Worm (Caenorhabditis elegans) whole organism, L4 larva: ENCODE results near the gene ttr-40.

ENCODE experiments used
- D1046.2 ChIP-seq: fragments of 200-800 bp; sonication (Bioruptor generic); IDR thresholded peaks from 2 replicates; pipeline ENCODE4 v1.3.6; 2022; ENCODE audit warnings: missing genetic modification characterization, missing compliant biosample characterization
- T20F7.1 ChIP-seq: fragments of 200-800 bp; sonication (Bioruptor generic); optimal IDR thresholded peaks from 2 replicates; lab custom pipeline; 2018; ENCODE audit warnings: mild to moderate bottlenecking, missing genetic modification characterization, missing compliant biosample characterization
- Y48G9A.11 ChIP-seq: fragments of 200-800 bp; sonication (Bioruptor generic); IDR thresholded peaks from 2 replicates; pipeline ENCODE4 v1.3.6; 2022; ENCODE audit warnings: missing genetic modification reagents, missing genetic modification characterization, missing compliant biosample characterization
- Y5F2A.4 ChIP-seq: fragments of 200-800 bp; sonication (Bioruptor generic); optimal IDR thresholded peaks from 2 replicates; lab custom pipeline; 2018; ENCODE audit warnings: mild to moderate bottlenecking, missing genetic modification characterization, missing compliant biosample characterization
- aha-1 ChIP-seq: fragments of 150-350 bp; peaks from one replicate; lab custom pipeline; 2014; ENCODE audit warnings: missing biosample characterization, missing genetic modification characterization
- arid-1 ChIP-seq: fragments of 200-800 bp; sonication (Bioruptor generic); conservative IDR thresholded peaks from 2 replicates; pipeline ENCODE4 v1.3.6; 2022; ENCODE audit warnings: missing genetic modification reagents, missing genetic modification characterization, missing compliant biosample characterization
- attf-4 ChIP-seq: sonication (generic microtip); optimal IDR thresholded peaks from 3 replicates; lab custom pipeline; 2017; ENCODE audit warnings: missing biosample characterization, missing genetic modification characterization
- ceh-28 ChIP-seq: fragments of 150-350 bp; optimal IDR thresholded peaks from 2 replicates; lab custom pipeline; 2014; ENCODE audit warnings: missing biosample characterization, missing genetic modification reagents, missing genetic modification characterization
- ceh-32 ChIP-seq: sonication (generic microtip); optimal IDR thresholded peaks from 2 replicates; lab custom pipeline; 2016; ENCODE audit warnings: mild to moderate bottlenecking, missing genetic modification characterization, missing compliant biosample characterization; ENCODE audit not compliant: poor library complexity
- cey-2 ChIP-seq: sonication (generic microtip); optimal IDR thresholded peaks from 3 replicates; lab custom pipeline; 2017; ENCODE audit warnings: missing genetic modification characterization, mild to moderate bottlenecking, missing compliant biosample characterization, antibody characterized with exemption, borderline replicate concordance; ENCODE audit not compliant: insufficient read depth
- daf-16 ChIP-seq, 3 experiments: sonication (generic microtip); optimal IDR thresholded peaks; 2 replicates each; lab custom pipeline; 2016 to 2017; ENCODE audit warnings: missing genetic modification characterization in 3 of 3, missing genetic modification reagents in 3 of 3, mild to moderate bottlenecking in 2 of 3, missing compliant biosample characterization in 2 of 3, missing biosample characterization in 1 of 3, moderate library complexity in 1 of 3
- daf-8 ChIP-seq: fragments of 200-800 bp; sonication (Bioruptor generic); IDR thresholded peaks from 2 replicates; pipeline ENCODE4 v1.3.6; 2022; ENCODE audit warnings: missing genetic modification characterization, missing compliant biosample characterization
- dmd-6 ChIP-seq: fragments of 200-800 bp; sonication (Bioruptor generic); IDR thresholded peaks from 2 replicates; pipeline ENCODE4 v1.3.6; 2022; ENCODE audit warnings: missing genetic modification reagents, missing genetic modification characterization, missing compliant biosample characterization
- dmd-9 ChIP-seq: fragments of 200-800 bp; sonication (Bioruptor generic); IDR thresholded peaks from 2 replicates; pipeline ENCODE4 v1.3.6; 2022; ENCODE audit warnings: missing genetic modification reagents, missing genetic modification characterization, missing compliant biosample characterization
- dve-1 ChIP-seq: sonication (generic microtip); optimal IDR thresholded peaks from 2 replicates; lab custom pipeline; 2017; ENCODE audit warnings: antibody characterized with exemption, mild to moderate bottlenecking, missing genetic modification characterization, missing compliant biosample characterization; ENCODE audit not compliant: insufficient read depth
- egl-43 ChIP-seq: fragments of 200-800 bp; sonication (Bioruptor generic); IDR thresholded peaks from 2 replicates; pipeline ENCODE4 v1.3.6; 2022; ENCODE audit warnings: missing genetic modification reagents, missing genetic modification characterization, missing compliant biosample characterization
- fkh-10 ChIP-seq: fragments of 150-350 bp; optimal IDR thresholded peaks from 2 replicates; lab custom pipeline; 2014; ENCODE audit warnings: missing biosample characterization, missing genetic modification reagents, missing genetic modification characterization
- hlh-30 ChIP-seq: sonication (generic microtip); optimal IDR thresholded peaks from 2 replicates; lab custom pipeline; 2017; ENCODE audit warnings: antibody characterized with exemption, mild to moderate bottlenecking, missing genetic modification characterization, missing compliant biosample characterization; ENCODE audit not compliant: insufficient read depth
- hmg-1.1 ChIP-seq: fragments of 200-800 bp; sonication (Bioruptor generic); IDR thresholded peaks from 2 replicates; pipeline ENCODE4 v1.3.6; 2022; ENCODE audit warnings: missing genetic modification reagents, missing genetic modification characterization, missing compliant biosample characterization
- lin-1 ChIP-seq: fragments of 200-800 bp; sonication (Bioruptor generic); IDR thresholded peaks from 2 replicates; pipeline ENCODE4 v1.3.6; 2022; ENCODE audit warnings: missing genetic modification reagents, missing genetic modification characterization, missing compliant biosample characterization
- lin-29 ChIP-seq: fragments of 200-800 bp; sonication (Bioruptor generic); IDR thresholded peaks from 2 replicates; pipeline ENCODE4 v1.3.6; 2022; ENCODE audit warnings: missing genetic modification reagents, missing genetic modification characterization, missing compliant biosample characterization
- mxl-3 ChIP-seq: fragments of 200-800 bp; sonication (Bioruptor generic); optimal IDR thresholded peaks from 2 replicates; lab custom pipeline; 2018; ENCODE audit warnings: mild to moderate bottlenecking, missing genetic modification characterization, missing compliant biosample characterization
- nhr-28 ChIP-seq: fragments of 150-350 bp; optimal IDR thresholded peaks from 2 replicates; lab custom pipeline; 2014; ENCODE audit warnings: missing biosample characterization, missing genetic modification characterization
- nhr-41 ChIP-seq: fragments of 200-800 bp; sonication (Bioruptor generic); IDR thresholded peaks from 2 replicates; pipeline ENCODE4 v1.3.6; 2022; ENCODE audit warnings: missing genetic modification reagents, missing genetic modification characterization, missing compliant biosample characterization
- pqm-1 ChIP-seq: sonication (generic microtip); optimal IDR thresholded peaks from 2 replicates; lab custom pipeline; 2017; ENCODE audit warnings: missing biosample characterization, missing genetic modification characterization
- saeg-2 ChIP-seq: fragments of 200-800 bp; sonication (Bioruptor generic); IDR thresholded peaks from 2 replicates; pipeline ENCODE4 v1.3.6; 2022; ENCODE audit warnings: missing genetic modification reagents, missing genetic modification characterization, missing compliant biosample characterization
- snpc-4 ChIP-seq: fragments of 150-350 bp; optimal IDR thresholded peaks from 2 replicates; lab custom pipeline; 2014; ENCODE audit warnings: missing biosample characterization, missing genetic modification characterization
- tag-97 ChIP-seq: fragments of 200-800 bp; sonication (Bioruptor generic); IDR thresholded peaks from 2 replicates; pipeline ENCODE4 v1.3.6; 2022; ENCODE audit warnings: missing genetic modification characterization, missing compliant biosample characterization
- unc-62 ChIP-seq, 3 experiments: fragments of 150-350 bp in 1 of 3; sonication (generic microtip); optimal IDR thresholded peaks in 2 of 3; peaks in 1 of 3; 1 replicate in 1 of 3; 2 replicates in 2 of 3; lab custom pipeline; 2014 to 2017; ENCODE audit warnings: missing biosample characterization in 3 of 3, missing genetic modification characterization in 3 of 3, missing genetic modification reagents in 3 of 3, missing genotype in 1 of 3
- zag-1 ChIP-seq: fragments of 150-350 bp; optimal IDR thresholded peaks from 2 replicates; lab custom pipeline; 2014; ENCODE audit warnings: missing biosample characterization, missing genetic modification characterization
- zfp-2 ChIP-seq: sonication (generic microtip); optimal IDR thresholded peaks from 2 replicates; lab custom pipeline; 2016; ENCODE audit warnings: mild to moderate bottlenecking, missing genetic modification characterization, missing compliant biosample characterization
- zip-2 ChIP-seq: fragments of 150-350 bp; optimal IDR thresholded peaks from 2 replicates; lab custom pipeline; 2014; ENCODE audit warnings: missing biosample characterization, missing genetic modification characterization
- ztf-11 ChIP-seq: fragments of 150-350 bp; optimal IDR thresholded peaks from 2 replicates; lab custom pipeline; 2014; ENCODE audit warnings: missing biosample characterization, missing genetic modification characterization

ttr-40 gene

ce11 chrV:9373473-9373872 is 18.2 kb upstream of the ttr-40 start, which contains the start of gene E02C12.8:
Gene E02C12.8, minus strand, starts transcription at chrV:9373613.
- 0 out of 2 replicates have a peak, but pooled peaks have one; percentile 14 for TF ChIP-seq lin-1
- TF ChIP-seq zag-1, result no peak
- peak; percentile 17 for TF ChIP-seq mxl-3 (GFP tag; lab: Kevin White, UChicago)
- TF ChIP-seq dve-1 (tag; lab: Kevin White, UChicago), result peak; percentile 56
- TF ChIP-seq aha-1, result no peak
- no peak for TF ChIP-seq daf-16 (GFP tag; optimal IDR thresholded peaks at IDR 0.05; lab: Kevin White, UChicago)
- TF ChIP-seq daf-16 (tag; optimal IDR thresholded peaks at IDR 0.05; lab: Kevin White, UChicago), result peak; percentile 54
- peak; percentile 80 for TF ChIP-seq dmd-6 (GFP tag; lab: Robert Waterston, UW)
- peak; percentile 93 for TF ChIP-seq pqm-1 (tag; lab: Kevin White, UChicago)
- TF ChIP-seq zip-2, result peak; percentile 58
- no peak for TF ChIP-seq saeg-2 (GFP tag; lab: Robert Waterston, UW)
- peak; percentile 2 for TF ChIP-seq hlh-30 (tag; lab: Kevin White, UChicago)
- peak in 1 of 2 experiments; percentile 9 for TF ChIP-seq unc-62 (GFP tag; optimal IDR thresholded peaks at IDR 0.05 in 1 of 2; lab: Kevin White, UChicago)
- TF ChIP-seq unc-62 (tag; optimal IDR thresholded peaks at IDR 0.05; lab: Kevin White, UChicago), result no peak
- TF ChIP-seq T20F7.1 (GFP tag; lab: Kevin White, UChicago), result peak; percentile 23
- TF ChIP-seq Y48G9A.11, result no peak
- TF ChIP-seq nhr-28 (tag; lab: Kevin White, UChicago), result peak; percentile 72

ce11 chrV:9370986-9371385 is 15.7 kb upstream of the ttr-40 start, which contains the start of gene E02C12.6:
Gene E02C12.6, minus strand, starts transcription at chrV:9371086.
- no peak for TF ChIP-seq nhr-41 (GFP tag; lab: Robert Waterston, UW)
- TF ChIP-seq pqm-1 (tag; lab: Kevin White, UChicago), result peak; percentile 51
- peak; percentile 12; the same call in 1 of the 2 replicates for TF ChIP-seq dmd-6 (GFP tag; lab: Robert Waterston, UW)
- peak; percentile 10 for TF ChIP-seq nhr-28 (tag; lab: Kevin White, UChicago)

ce11 chrV:9359674-9360073 is 4.4 kb upstream of the ttr-40 start, which contains the start of gene gpa-3:
Gene gpa-3, minus strand, starts transcription at chrV:9359774.
- TF ChIP-seq ceh-28 (tag; lab: Kevin White, UChicago) (no peak), Y5F2A.4 (GFP tag; lab: Kevin White, UChicago) (no peak), unc-62 (GFP tag; optimal IDR thresholded peaks at IDR 0.05 in 1 of 2; lab: Kevin White, UChicago) (peak in 1 of 2 experiments; percentile 68), unc-62 (tag; optimal IDR thresholded peaks at IDR 0.05; lab: Kevin White, UChicago) (no peak)

- no peak for TF ChIP-seq tag-97
- no peak for TF ChIP-seq snpc-4 (tag; lab: Kevin White, UChicago)
- no peak for TF ChIP-seq daf-8 (GFP tag; lab: Robert Waterston, UW)
- TF ChIP-seq dve-1 (tag; lab: Kevin White, UChicago), result peak; percentile 27
- TF ChIP-seq egl-43 (GFP tag; lab: Robert Waterston, UW), result no peak
- no peak for TF ChIP-seq hmg-1.1 (GFP tag; lab: Robert Waterston, UW)
- TF ChIP-seq D1046.2 (GFP tag; lab: Robert Waterston, UW), result no peak
- no peak for TF ChIP-seq cey-2 (tag; lab: Kevin White, UChicago)
- TF ChIP-seq pqm-1 (tag; lab: Kevin White, UChicago), result peak; percentile 30
- 0 out of 2 replicates have a peak, but pooled peaks have one; percentile 22 for TF ChIP-seq dmd-6 (GFP tag; lab: Robert Waterston, UW)
- TF ChIP-seq daf-16 (GFP tag; optimal IDR thresholded peaks at IDR 0.05; lab: Kevin White, UChicago), result no peak
- peak; percentile 73 for TF ChIP-seq daf-16 (tag; optimal IDR thresholded peaks at IDR 0.05; lab: Kevin White, UChicago)
Measured at ce11 chrV:9356345-9356744, 1.1 kb upstream of the ttr-40 start, which contains the start of gene ttr-49. Gene ttr-49, minus strand, starts transcription at chrV:9356515.

ce11 chrV:9352947-9353346 is 2.3 kb downstream of the ttr-40 start, which contains the start of gene srx-46:
Gene srx-46, plus strand, starts transcription at chrV:9353247.
- no peak for TF ChIP-seq egl-43 (GFP tag; lab: Robert Waterston, UW)
- no peak for TF ChIP-seq arid-1 (GFP tag; lab: Robert Waterston, UW)
- TF ChIP-seq zfp-2 (tag; lab: Kevin White, UChicago), result no peak
- TF ChIP-seq attf-4 (tag; lab: Kevin White, UChicago), result no peak
- TF ChIP-seq ceh-32 (tag; lab: Kevin White, UChicago), result no peak
- TF ChIP-seq lin-29, result no peak
- TF ChIP-seq fkh-10 (GFP tag; lab: Kevin White, UChicago), result no peak
- no peak for TF ChIP-seq ceh-28 (tag; lab: Kevin White, UChicago)
- no peak for TF ChIP-seq daf-16 (GFP tag; optimal IDR thresholded peaks at IDR 0.05; lab: Kevin White, UChicago)
- no peak for TF ChIP-seq daf-16 (tag; optimal IDR thresholded peaks at IDR 0.05; lab: Kevin White, UChicago)
- TF ChIP-seq ztf-11 (tag; lab: Kevin White, UChicago), result no peak
- TF ChIP-seq dmd-9 (GFP tag; lab: Robert Waterston, UW), result no peak
